Worm (Caenorhabditis elegans): ENCODE measurements around the gene sdz-5.

DNA sequence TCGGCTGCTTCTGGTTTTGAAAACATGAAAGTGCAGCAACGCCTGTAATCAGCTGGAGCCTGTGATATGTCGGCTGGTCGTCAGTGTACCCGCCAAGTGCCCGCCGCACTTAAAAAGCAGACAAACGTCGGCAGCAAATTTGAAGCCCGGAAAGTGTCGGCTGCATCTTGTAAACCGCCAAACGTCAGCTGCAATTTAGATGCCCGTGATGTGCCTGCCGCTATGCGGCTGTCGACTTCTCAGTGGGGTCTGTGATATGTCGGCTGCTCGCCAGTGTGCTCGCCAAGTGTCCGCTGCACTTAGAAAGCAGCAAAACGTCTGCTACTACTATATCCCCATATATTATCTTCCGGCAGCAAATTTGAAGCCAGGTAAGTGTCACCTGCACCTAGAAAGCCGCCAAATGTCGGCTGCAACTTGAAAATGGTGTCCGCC is 21.4 kb upstream of the sdz-5 start:
- no peak for TF ChIP-seq daf-12 (tag; optimal IDR thresholded peaks at IDR 0.05)
- no peak for TF ChIP-seq pha-4 (tag; optimal IDR thresholded peaks at IDR 0.05)
